Worm (Caenorhabditis elegans): ENCODE results near the gene F26D10.13.
A peak's percentile ranks its signal among the peaks of the same experiment; 100 is the strongest.

Gene F26D10.13

ce11 chrIV:17278363-17278762 lies 13.7 kb upstream of the F26D10.13 start (continued):
- peak; percentile 6 to 74 for TF ChIP-seq mdl-1 (tag; optimal IDR thresholded peaks at IDR 0.05)
- peak; percentile 99 for TF ChIP-seq swsn-7 (tag; optimal IDR thresholded peaks at IDR 0.05)
- TF ChIP-seq efl-3 (GFP tag; optimal IDR thresholded peaks at IDR 0.05), result peak; percentile 69
- peak; percentile 94 for TF ChIP-seq hpl-2 (GFP tag; optimal IDR thresholded peaks at IDR 0.05)
- peak; percentile 94 for TF ChIP-seq vab-15 (tag; optimal IDR thresholded peaks at IDR 0.05)
- TF ChIP-seq nhr-28 (tag; optimal IDR thresholded peaks at IDR 0.05), result peak; percentile 56
- peak; percentile 68 for TF ChIP-seq C34B4.2 (tag; optimal IDR thresholded peaks at IDR 0.05)
- TF ChIP-seq dsc-1 (tag; optimal IDR thresholded peaks at IDR 0.05), result peak; percentile 99
- TF ChIP-seq sup-37 (GFP tag; optimal IDR thresholded peaks at IDR 0.05), result peak; percentile 97
- TF ChIP-seq hlh-17 (GFP tag; optimal IDR thresholded peaks at IDR 0.05; ENCODE audit: borderline replicate concordance), result peak; percentile 23
- TF ChIP-seq pax-3 (tag; optimal IDR thresholded peaks at IDR 0.05), result peak; percentile 99
- peak; percentile 80 for TF ChIP-seq lir-3 (tag; optimal IDR thresholded peaks at IDR 0.05; ENCODE audit: poor library complexity)
- no peak for TF ChIP-seq pag-3 (tag; optimal IDR thresholded peaks at IDR 0.05; ENCODE audit: borderline replicate concordance, insufficient read depth)
- TF ChIP-seq egl-13 (tag; optimal IDR thresholded peaks at IDR 0.05), result peak; percentile 99
- TF ChIP-seq unc-130 (tag; optimal IDR thresholded peaks at IDR 0.05), result peak; percentile 91
- TF ChIP-seq ets-5 (GFP tag; IDR thresholded peaks at IDR 0.05), result no peak
- peak; percentile 96 for TF ChIP-seq ceh-8 (GFP tag; optimal IDR thresholded peaks at IDR 0.05)
- TF ChIP-seq zip-4 (GFP tag; optimal IDR thresholded peaks at IDR 0.05), result peak; percentile 95
- peak; percentile 86 for TF ChIP-seq unc-98 (GFP tag; IDR thresholded peaks at IDR 0.05)
- peak; percentile 86 for TF ChIP-seq fkh-4 (tag; optimal IDR thresholded peaks at IDR 0.05; ENCODE audit: borderline replicate concordance)
- TF ChIP-seq snpc-4 (tag; optimal IDR thresholded peaks at IDR 0.05), result peak; percentile 70
- TF ChIP-seq nhr-237 (tag; optimal IDR thresholded peaks at IDR 0.05), result peak; percentile 92
- peak; percentile 49 for TF ChIP-seq F16B12.6 (tag; optimal IDR thresholded peaks at IDR 0.05)
- TF ChIP-seq ceh-82 (tag; optimal IDR thresholded peaks at IDR 0.05), result peak; percentile 94 to 97 (median 95)
- peak; percentile 95 for TF ChIP-seq mep-1 (tag; optimal IDR thresholded peaks at IDR 0.05)
- TF ChIP-seq isw-1 (GFP tag; IDR thresholded peaks at IDR 0.05), result peak; percentile 99
- TF ChIP-seq ceh-90 (tag; optimal IDR thresholded peaks at IDR 0.05), result peak; percentile 69
- peak; percentile 80 for TF ChIP-seq blmp-1 (tag; optimal IDR thresholded peaks at IDR 0.05)
- peak; percentile 86 to 89 for TF ChIP-seq efl-1 (optimal IDR thresholded peaks at IDR 0.05)
- TF ChIP-seq efl-1 (GFP tag; optimal IDR thresholded peaks at IDR 0.05 in 1 of 2), result peak; percentile 72 to 98
- TF ChIP-seq nhr-11 (tag; optimal IDR thresholded peaks at IDR 0.05), result peak; percentile 96
- TF ChIP-seq hlh-4 (tag; optimal IDR thresholded peaks at IDR 0.05), result peak; percentile 72
- TF ChIP-seq sox-4 (tag; optimal IDR thresholded peaks at IDR 0.05), result peak; percentile 93
- TF ChIP-seq jun-1 (tag; optimal IDR thresholded peaks at IDR 0.05), result peak; percentile 96
- peak; percentile 94 for TF ChIP-seq fos-1 (tag; optimal IDR thresholded peaks at IDR 0.05)
- peak; percentile 18 for TF ChIP-seq pqm-1 (tag; optimal IDR thresholded peaks at IDR 0.05)
- TF ChIP-seq unc-62 (GFP tag; optimal IDR thresholded peaks at IDR 0.05), result peak; percentile 37
- peak; percentile 100 for TF ChIP-seq fkh-8 (tag; optimal IDR thresholded peaks at IDR 0.05)
- TF ChIP-seq nhr-77 (tag; optimal IDR thresholded peaks at IDR 0.05), result peak; percentile 98
- TF ChIP-seq tlp-1 (tag; optimal IDR thresholded peaks at IDR 0.05), result no peak

DNA sequence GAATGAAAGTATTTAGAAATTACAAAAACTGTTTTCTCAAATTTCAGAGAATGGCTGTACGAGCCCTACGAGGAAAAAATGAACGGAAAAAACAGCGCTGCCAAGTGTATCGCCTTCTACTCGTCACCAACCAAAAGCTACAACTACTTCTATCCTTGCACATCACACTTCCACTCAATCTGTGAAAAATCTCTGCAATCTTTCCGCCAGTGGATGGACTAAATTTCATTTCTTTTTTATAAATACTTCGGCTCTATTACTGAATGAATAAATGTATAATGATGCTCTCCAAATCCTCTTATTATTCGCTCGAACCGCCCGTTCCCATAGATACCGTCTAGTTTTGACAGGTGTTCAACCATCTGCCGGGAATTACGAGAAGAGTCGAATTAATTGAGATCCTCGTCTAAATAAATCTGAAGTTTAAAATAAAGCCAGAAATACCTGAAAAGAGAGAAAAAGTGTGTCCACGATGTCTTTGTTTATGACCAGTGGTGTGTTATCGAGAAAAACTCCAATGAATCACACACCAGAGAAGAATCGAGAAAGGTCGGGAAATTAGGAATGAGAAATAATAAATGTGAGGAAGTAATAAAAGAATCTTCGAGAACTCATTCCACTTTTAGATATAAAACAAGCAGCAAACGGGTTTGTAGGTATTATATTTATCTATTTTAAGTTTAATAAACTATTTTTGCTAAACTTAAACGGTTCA lies 13.0 kb upstream of the F26D10.13 start:
- TF ChIP-seq sup-37 (GFP tag; optimal IDR thresholded peaks at IDR 0.05) (no peak), hlh-4 (tag; optimal IDR thresholded peaks at IDR 0.05) (no peak), nhr-85 (tag) (peak; percentile 66), nhr-19 (GFP tag; conservative IDR thresholded peaks at IDR 0.05) (peak; percentile 56; the same call in 1 of the 2 replicates), irx-1 (tag; optimal IDR thresholded peaks at IDR 0.05) (no peak), efl-3 (GFP tag; optimal IDR thresholded peaks at IDR 0.05) (no peak), rnt-1 (tag; optimal IDR thresholded peaks at IDR 0.05) (no peak), ztf-4 (tag; optimal IDR thresholded peaks at IDR 0.05) (no peak), blmp-1 (tag; optimal IDR thresholded peaks at IDR 0.05) (peak; percentile 10), tbx-2 (tag; optimal IDR thresholded peaks at IDR 0.05) (no peak), nhr-71 (tag; optimal IDR thresholded peaks at IDR 0.05) (peak; percentile 58), grh-1 (GFP tag; IDR thresholded peaks at IDR 0.05) (no peak), mep-1 (tag; optimal IDR thresholded peaks at IDR 0.05) (peak; percentile 52), C04F5.9 (tag; optimal IDR thresholded peaks at IDR 0.05) (no peak), fkh-8 (tag; optimal IDR thresholded peaks at IDR 0.05) (no peak), dpl-1 (GFP tag; optimal IDR thresholded peaks at IDR 0.05) (peak in 1 of 3 experiments; percentile 13), ama-1 (optimal IDR thresholded peaks at IDR 0.05) (no peak), zag-1 (tag; optimal IDR thresholded peaks at IDR 0.05) (no peak), nhr-76 (tag; optimal IDR thresholded peaks at IDR 0.05) (no peak)
